Fruit fly (Drosophila melanogaster): ENCODE results near the gene CG14137.

DNA sequence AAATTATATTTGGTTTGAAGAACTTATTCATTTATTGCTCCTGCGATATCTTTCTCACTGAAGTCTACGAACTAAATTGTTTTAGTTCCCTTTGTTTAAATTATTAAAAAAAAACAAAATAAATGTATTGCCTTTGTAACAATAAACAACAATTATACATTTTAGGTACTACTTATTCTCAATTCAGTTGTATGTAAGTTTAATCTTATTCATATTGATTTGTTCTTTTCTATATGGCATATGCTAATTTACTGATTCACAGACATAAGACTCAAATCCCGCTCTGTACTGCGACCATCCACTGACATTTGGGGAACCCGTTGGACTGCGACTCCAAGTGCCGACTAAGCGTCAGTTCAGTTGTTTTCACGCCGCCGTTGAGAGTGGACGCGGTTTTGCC, 31.2 kb upstream of the CG14137 start, which contains the start of gene CG32091:
- peak; percentile 40 for TF ChIP-seq tj (GFP tag; optimal IDR thresholded peaks at IDR 0.05)
- TF ChIP-seq CG1620 (GFP tag; optimal IDR thresholded peaks at IDR 0.05), result no peak
- no peak for TF ChIP-seq cnc (optimal IDR thresholded peaks at IDR 0.05)
- no peak for TF ChIP-seq CG7045 (GFP tag; optimal IDR thresholded peaks at IDR 0.05)
- TF ChIP-seq CG5204 (GFP tag; optimal IDR thresholded peaks at IDR 0.05), result no peak
- TF ChIP-seq Clk (GFP tag; optimal IDR thresholded peaks at IDR 0.05), result no peak
- peak; percentile 1 for TF ChIP-seq CG12768 (GFP tag; optimal IDR thresholded peaks at IDR 0.05)
- TF ChIP-seq ovo (GFP tag; optimal IDR thresholded peaks at IDR 0.05), result no peak
- no peak for TF ChIP-seq cic (GFP tag; optimal IDR thresholded peaks at IDR 0.05)
